Worm (Caenorhabditis elegans) whole organism, L3 larva: ENCODE data around the gene Y32H12A.8.

Experiments
- R02D3.7 ChIP-seq: fragments of 150-350 bp; optimal IDR thresholded peaks from 2 replicates; lab custom pipeline; 2014; ENCODE audit warnings: missing biosample characterization, missing genetic modification characterization
- ZK546.5 ChIP-seq: sonication (generic microtip); optimal IDR thresholded peaks from 2 replicates; lab custom pipeline; 2017; ENCODE audit warnings: missing biosample characterization, missing genetic modification characterization
- aly-2 ChIP-seq: fragments of 150-350 bp; optimal IDR thresholded peaks from 2 replicates; lab custom pipeline; 2014; ENCODE audit warnings: missing biosample characterization, missing genetic modification characterization
- ama-1 ChIP-seq: fragments of 150-350 bp; optimal IDR thresholded peaks from 2 replicates; lab custom pipeline; 2018
- ceh-16 ChIP-seq: sonication (generic microtip); optimal IDR thresholded peaks from 2 replicates; lab custom pipeline; 2017; ENCODE audit warnings: missing biosample characterization, missing genetic modification characterization
- ceh-28 ChIP-seq: fragments of 150-350 bp; optimal IDR thresholded peaks from 2 replicates; lab custom pipeline; 2014; ENCODE audit warnings: missing biosample characterization, missing genetic modification reagents, missing genetic modification characterization
- ceh-82 ChIP-seq: fragments of 150-350 bp; optimal IDR thresholded peaks from 2 replicates; lab custom pipeline; 2014; ENCODE audit warnings: missing biosample characterization, missing genetic modification characterization
- ceh-9 ChIP-seq: sonication (generic microtip); optimal IDR thresholded peaks from 2 replicates; lab custom pipeline; 2018; ENCODE audit warnings: missing biosample characterization, missing genetic modification characterization
- egl-27 ChIP-seq: sonication (generic microtip); optimal IDR thresholded peaks from 4 replicates; lab custom pipeline; 2017; ENCODE audit warnings: missing biosample characterization, missing genetic modification reagents, missing genetic modification characterization
- egl-5 ChIP-seq: fragments of 150-350 bp; optimal IDR thresholded peaks from 2 replicates; lab custom pipeline; 2017; ENCODE audit warnings: missing biosample characterization, missing genetic modification reagents, missing genetic modification characterization, inconsistent platforms
- elt-2 ChIP-seq: sonication (generic microtip); optimal IDR thresholded peaks from 2 replicates; lab custom pipeline; 2016; ENCODE audit warnings: missing genetic modification reagents, mild to moderate bottlenecking, missing genetic modification characterization, missing compliant biosample characterization
- elt-3 ChIP-seq, 3 experiments: fragments of 150-350 bp in 1 of 3; sonication (generic microtip) in 2 of 3; optimal IDR thresholded peaks; 2 replicates in 2 of 3; 4 replicates in 1 of 3; lab custom pipeline; 2014 to 2017; ENCODE audit warnings: missing biosample characterization in 3 of 3, missing genetic modification characterization in 3 of 3
- eor-1 ChIP-seq, 2 experiments: fragments of 150-350 bp; optimal IDR thresholded peaks; 2 replicates each; lab custom pipeline; 2014 to 2018; ENCODE audit warnings: missing biosample characterization in 2 of 2, missing genetic modification characterization in 2 of 2
- fkh-10 ChIP-seq: sonication (generic microtip); optimal IDR thresholded peaks from 2 replicates; lab custom pipeline; 2017; ENCODE audit warnings: missing biosample characterization, missing genetic modification reagents, missing genetic modification characterization
- fkh-2 ChIP-seq: fragments of 150-350 bp; optimal IDR thresholded peaks from 2 replicates; lab custom pipeline; 2014; ENCODE audit warnings: missing biosample characterization, missing genetic modification reagents, missing genetic modification characterization
- fos-1 ChIP-seq: fragments of 150-350 bp; optimal IDR thresholded peaks from 2 replicates; lab custom pipeline; 2014; ENCODE audit warnings: missing biosample characterization, missing genetic modification characterization
- hmg-11 ChIP-seq: sonication (generic microtip); optimal IDR thresholded peaks from 2 replicates; lab custom pipeline; 2016; ENCODE audit warnings: missing genetic modification characterization, missing compliant biosample characterization
- jun-1 ChIP-seq: fragments of 150-350 bp; optimal IDR thresholded peaks from 2 replicates; lab custom pipeline; 2014; ENCODE audit warnings: missing biosample characterization, missing genetic modification reagents, missing genetic modification characterization
- lin-15B ChIP-seq: fragments of 150-350 bp; optimal IDR thresholded peaks from 2 replicates; lab custom pipeline; 2014; ENCODE audit warnings: missing biosample characterization, missing genetic modification characterization
- lin-39 ChIP-seq: fragments of 150-350 bp; optimal IDR thresholded peaks from 2 replicates; lab custom pipeline; 2018; ENCODE audit warnings: missing biosample characterization, missing genetic modification reagents, missing genetic modification characterization
- lsy-12 ChIP-seq: sonication (generic microtip); optimal IDR thresholded peaks from 2 replicates; lab custom pipeline; 2016; ENCODE audit warnings: mild to moderate bottlenecking, missing genetic modification characterization, missing compliant biosample characterization
- mdl-1 ChIP-seq: fragments of 150-350 bp; optimal IDR thresholded peaks from 2 replicates; lab custom pipeline; 2014; ENCODE audit warnings: missing biosample characterization, missing genetic modification characterization
- mml-1 ChIP-seq: fragments of 150-350 bp; sonication (generic microtip); optimal IDR thresholded peaks from 3 replicates; lab custom pipeline; 2014; ENCODE audit warnings: missing biosample characterization, missing genetic modification characterization
- nfya-1 ChIP-seq: sonication (generic microtip); optimal IDR thresholded peaks from 2 replicates; lab custom pipeline; 2017; ENCODE audit warnings: missing genetic modification characterization, mild to moderate bottlenecking, missing compliant biosample characterization, antibody characterized with exemption, moderate library complexity; ENCODE audit not compliant: insufficient read depth
- nhr-11 ChIP-seq: fragments of 150-350 bp; optimal IDR thresholded peaks from 2 replicates; lab custom pipeline; 2014; ENCODE audit warnings: missing biosample characterization, missing genetic modification characterization
- nhr-237 ChIP-seq: fragments of 150-350 bp; optimal IDR thresholded peaks from 2 replicates; lab custom pipeline; 2014; ENCODE audit warnings: missing biosample characterization, missing genetic modification characterization
- nhr-25 ChIP-seq: sonication (generic microtip); optimal IDR thresholded peaks from 2 replicates; lab custom pipeline; 2017; ENCODE audit warnings: missing biosample characterization, missing genetic modification characterization
- nhr-28 ChIP-seq: fragments of 150-350 bp; optimal IDR thresholded peaks from 2 replicates; lab custom pipeline; 2014; ENCODE audit warnings: missing biosample characterization, missing genetic modification characterization
- nhr-43 ChIP-seq: sonication (generic microtip); optimal IDR thresholded peaks from 2 replicates; lab custom pipeline; 2016; ENCODE audit warnings: mild to moderate bottlenecking, missing genetic modification characterization, missing compliant biosample characterization; ENCODE audit not compliant: poor library complexity, severe bottlenecking
- nhr-67 ChIP-seq: fragments of 150-350 bp; optimal IDR thresholded peaks from 2 replicates; lab custom pipeline; 2014; ENCODE audit warnings: missing biosample characterization, missing genetic modification characterization
- nhr-76 ChIP-seq: fragments of 150-350 bp; sonication (generic microtip); optimal IDR thresholded peaks from 5 replicates; lab custom pipeline; 2014; ENCODE audit warnings: missing biosample characterization, missing genetic modification characterization
- nhr-77 ChIP-seq: fragments of 150-350 bp; optimal IDR thresholded peaks from 2 replicates; lab custom pipeline; 2014; ENCODE audit warnings: missing biosample characterization, missing genetic modification characterization
- pha-4 ChIP-seq: fragments of 150-350 bp; optimal IDR thresholded peaks from 2 replicates; lab custom pipeline; 2014; ENCODE audit warnings: missing biosample characterization, missing genetic modification reagents, missing genetic modification characterization
- pqm-1 ChIP-seq: fragments of 150-350 bp; optimal IDR thresholded peaks from 2 replicates; lab custom pipeline; 2017; ENCODE audit warnings: missing biosample characterization, missing genetic modification characterization, inconsistent platforms
- sea-2 ChIP-seq: fragments of 150-350 bp; sonication (generic microtip); optimal IDR thresholded peaks from 4 replicates; lab custom pipeline; 2014; ENCODE audit warnings: missing biosample characterization, missing genetic modification reagents, missing genetic modification characterization
- skn-1 ChIP-seq: fragments of 150-350 bp; optimal IDR thresholded peaks from 2 replicates; lab custom pipeline; 2014; ENCODE audit warnings: missing biosample characterization, missing genetic modification characterization
- snpc-4 ChIP-seq: fragments of 150-350 bp; optimal IDR thresholded peaks from 2 replicates; lab custom pipeline; 2014; ENCODE audit warnings: missing biosample characterization, missing genetic modification characterization
- tbx-2 ChIP-seq: sonication (generic microtip); optimal IDR thresholded peaks from 2 replicates; lab custom pipeline; 2016; ENCODE audit warnings: mild to moderate bottlenecking, missing genetic modification characterization, missing compliant biosample characterization
- unc-62 ChIP-seq: fragments of 150-350 bp; sonication (generic microtip); optimal IDR thresholded peaks from 4 replicates; lab custom pipeline; 2014; ENCODE audit warnings: missing biosample characterization, missing genetic modification reagents, missing genetic modification characterization
- zag-1 ChIP-seq: fragments of 150-350 bp; optimal IDR thresholded peaks from 2 replicates; lab custom pipeline; 2014; ENCODE audit warnings: missing biosample characterization, missing genetic modification characterization
- ztf-11 ChIP-seq: fragments of 150-350 bp; optimal IDR thresholded peaks from 2 replicates; lab custom pipeline; 2014; ENCODE audit warnings: missing biosample characterization, missing genetic modification characterization

The Y32H12A.8 gene

DNA sequence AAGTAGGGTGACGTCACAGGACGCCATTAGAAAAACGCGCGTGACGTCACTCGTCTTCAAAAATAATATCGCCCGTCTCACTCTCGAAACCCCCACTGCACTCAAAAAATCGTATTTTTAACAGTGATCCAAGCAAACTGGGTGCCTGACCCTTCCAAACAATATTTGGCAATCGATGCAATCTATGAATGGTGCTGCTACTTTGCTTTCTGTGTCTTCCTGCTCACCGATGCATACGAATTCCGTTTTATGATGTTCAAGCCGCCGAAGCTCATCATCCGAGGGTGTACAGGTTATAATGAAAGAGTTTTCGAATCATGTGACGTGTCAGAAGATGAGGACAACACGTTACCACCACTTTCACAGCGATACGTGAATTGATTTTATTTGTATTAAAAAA lies 1.8 kb upstream of the Y32H12A.8 start, which contains the start of gene W03A5.1:
W03A5.1 (plus strand) TSS at position 301 of the 400 bp plus-strand sequence.
- TF ChIP-seq egl-5 (no peak), nhr-25 (no peak), elt-3 (tag; optimal IDR thresholded peaks at IDR 0.05; lab: Kevin White, UChicago) (no peak), nhr-67 (tag; lab: Kevin White, UChicago) (no peak), nhr-77 (tag; lab: Kevin White, UChicago) (no peak), ama-1 (lab: Kevin White, UChicago) (no peak), R02D3.7 (tag; lab: Kevin White, UChicago) (no peak), skn-1 (no peak), ztf-11 (tag; lab: Kevin White, UChicago) (no peak), fos-1 (tag; lab: Kevin White, UChicago) (no peak), ceh-16 (tag; lab: Kevin White, UChicago) (no peak), unc-62 (no peak), nhr-76 (no peak), mdl-1 (no peak), nhr-11 (tag; lab: Kevin White, UChicago) (no peak), egl-27 (tag; lab: Kevin White, UChicago) (no peak), fkh-10 (no peak), lin-15B (tag; lab: Kevin White, UChicago) (no peak), ceh-28 (no peak)

DNA sequence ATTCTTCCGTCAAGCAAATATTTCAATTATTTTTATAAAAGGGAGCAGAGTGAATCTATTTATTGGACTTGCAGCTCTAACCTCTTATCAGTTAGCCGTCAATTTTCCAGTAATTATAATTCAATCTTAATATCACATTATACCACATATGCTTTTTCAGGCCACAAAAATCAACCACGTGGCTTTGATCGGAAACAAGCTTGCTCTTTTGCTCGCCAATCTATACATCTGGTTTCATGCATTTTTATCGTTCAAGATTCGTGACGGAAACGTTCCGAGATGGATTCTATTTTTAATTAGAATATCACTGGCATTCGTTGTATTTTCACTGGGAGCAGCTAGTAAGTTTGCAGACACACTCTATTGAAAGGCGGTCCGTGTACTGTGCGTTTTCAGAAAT lies 1.2 kb upstream of the Y32H12A.8 start:
- TF ChIP-seq lin-39 (tag; lab: Kevin White, UChicago) (no peak), pha-4 (tag; lab: Kevin White, UChicago) (no peak), hmg-11 (tag; lab: Kevin White, UChicago) (no peak), nhr-67 (tag; lab: Kevin White, UChicago) (no peak), nhr-77 (tag; lab: Kevin White, UChicago) (no peak), nhr-28 (tag; lab: Kevin White, UChicago) (no peak), ceh-16 (tag; lab: Kevin White, UChicago) (no peak), elt-2 (no peak), elt-3 (tag; optimal IDR thresholded peaks at IDR 0.05; lab: Kevin White, UChicago) (no peak), ceh-82 (no peak), nhr-237 (tag; lab: Kevin White, UChicago) (no peak), aly-2 (no peak)

ce11 chrIII:5406314-5406713 lies 477 bp upstream of the Y32H12A.8 start:
- TF ChIP-seq lin-39 (tag; lab: Kevin White, UChicago) (no peak), sea-2 (GFP tag; lab: Kevin White, UChicago) (no peak), hmg-11 (tag; lab: Kevin White, UChicago) (no peak), fkh-2 (no peak), ceh-28 (no peak), ceh-82 (no peak), ceh-9 (tag; lab: Kevin White, UChicago) (no peak), nhr-43 (tag; lab: Kevin White, UChicago) (no peak), mdl-1 (no peak), lsy-12 (tag; lab: Kevin White, UChicago) (no peak)

DNA sequence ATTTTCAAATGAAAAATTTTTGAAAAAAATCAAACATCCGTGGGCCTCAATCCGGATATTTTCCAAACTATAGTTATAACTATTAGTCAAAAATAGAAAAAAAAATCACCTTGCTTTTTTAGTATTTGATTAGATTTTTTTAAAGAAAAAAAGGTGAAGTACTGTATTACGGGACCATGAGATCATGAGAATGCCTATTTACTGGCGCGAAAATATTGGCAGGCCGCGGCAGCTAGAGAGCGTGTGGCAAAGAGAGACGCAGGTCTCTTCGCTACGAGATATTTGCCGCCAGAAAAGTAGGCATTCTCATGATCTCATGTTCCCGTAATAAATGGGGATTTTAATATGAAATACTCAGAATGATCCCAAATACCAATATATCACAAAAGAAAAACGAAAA lies 839 bp downstream of the Y32H12A.8 start:
- TF ChIP-seq mml-1 (tag; lab: Kevin White, UChicago) (no peak), pha-4 (tag; lab: Kevin White, UChicago) (no peak), elt-2 (no peak), nhr-76 (no peak), aly-2 (no peak), tbx-2 (no peak), mdl-1 (no peak), ceh-82 (no peak), nhr-67 (tag; lab: Kevin White, UChicago) (no peak), ama-1 (lab: Kevin White, UChicago) (no peak), nhr-11 (tag; lab: Kevin White, UChicago) (no peak), eor-1 (tag; optimal IDR thresholded peaks at IDR 0.05; lab: Kevin White, UChicago) (no peak), ceh-16 (tag; lab: Kevin White, UChicago) (no peak), snpc-4 (no peak)

DNA sequence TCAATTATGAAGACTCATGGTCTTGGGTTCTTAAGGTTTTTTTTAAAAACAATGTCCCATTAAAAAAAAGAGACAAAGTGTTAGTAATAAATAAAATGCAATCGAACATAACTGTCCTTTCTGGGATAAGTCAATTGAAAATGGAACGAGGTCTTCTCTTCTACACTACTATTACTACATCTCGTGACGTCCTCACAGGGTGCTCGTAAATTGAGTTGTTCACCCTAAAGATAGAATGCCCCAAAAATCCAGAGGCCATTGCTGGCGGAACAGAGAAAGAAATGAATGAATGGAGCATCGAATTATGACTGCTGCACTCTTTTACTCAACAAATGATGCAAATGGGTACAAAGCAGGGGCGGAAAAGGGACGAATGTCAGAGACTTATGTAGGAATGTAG lies 3.4 kb downstream of the Y32H12A.8 start:
- TF ChIP-seq nhr-11 (tag; lab: Kevin White, UChicago) = no peak
- no peak for TF ChIP-seq nhr-237 (tag; lab: Kevin White, UChicago)
- TF ChIP-seq pqm-1 (tag; lab: Kevin White, UChicago) = no peak
- no peak for TF ChIP-seq ceh-16 (tag; lab: Kevin White, UChicago)
- TF ChIP-seq nfya-1 (tag; lab: Kevin White, UChicago) = no peak
- TF ChIP-seq aly-2 = no peak
- no peak for TF ChIP-seq nhr-76
- no peak for TF ChIP-seq nhr-77 (tag; lab: Kevin White, UChicago)
- TF ChIP-seq jun-1 (tag; lab: Kevin White, UChicago) = no peak
- TF ChIP-seq zag-1 = no peak
- no peak for TF ChIP-seq egl-5
- no peak for TF ChIP-seq ceh-9 (tag; lab: Kevin White, UChicago)
- no peak for TF ChIP-seq ceh-28
- no peak for TF ChIP-seq hmg-11 (tag; lab: Kevin White, UChicago)
- no peak for TF ChIP-seq pha-4 (tag; lab: Kevin White, UChicago)
- no peak for TF ChIP-seq ZK546.5 (tag; lab: Kevin White, UChicago)
- no peak for TF ChIP-seq unc-62
- TF ChIP-seq lin-39 (tag; lab: Kevin White, UChicago) = no peak
- no peak for TF ChIP-seq R02D3.7 (tag; lab: Kevin White, UChicago)
- TF ChIP-seq ztf-11 (tag; lab: Kevin White, UChicago) = no peak
